Worm (Caenorhabditis elegans) whole organism, young adult: ENCODE data around the gene cft-1.
A peak's percentile ranks its signal among the peaks of the same experiment; 100 is the strongest.

Source experiments
- B0019.2 ChIP-seq: fragments of 200-800 bp; sonication (Bioruptor generic); conservative IDR thresholded peaks from 2 replicates; pipeline ENCODE4 v1.3.6; 2022; ENCODE audit warnings: missing genetic modification reagents, missing genetic modification characterization, missing compliant biosample characterization
- F22D6.2 ChIP-seq: sonication (generic microtip); optimal IDR thresholded peaks from 2 replicates; lab custom pipeline; 2016; ENCODE audit warnings: mild to moderate bottlenecking, missing genetic modification characterization, missing compliant biosample characterization
- F39B2.1 ChIP-seq: fragments of 200-800 bp; sonication (Bioruptor generic); IDR thresholded peaks from 2 replicates; pipeline ENCODE4 v1.3.6; 2022; ENCODE audit warnings: missing genetic modification reagents, missing genetic modification characterization, missing compliant biosample characterization
- F49E8.2 ChIP-seq: sonication (generic microtip); optimal IDR thresholded peaks from 3 replicates; lab custom pipeline; 2017; ENCODE audit warnings: missing genetic modification characterization, mild to moderate bottlenecking, missing compliant biosample characterization, antibody characterized with exemption, moderate library complexity; ENCODE audit not compliant: insufficient read depth
- F57C9.4 ChIP-seq: sonication (generic microtip); optimal IDR thresholded peaks from 2 replicates; lab custom pipeline; 2017; ENCODE audit warnings: mild to moderate bottlenecking, missing genetic modification characterization, missing compliant biosample characterization
- K11D2.4 ChIP-seq: fragments of 200-800 bp; sonication (Bioruptor generic); IDR thresholded peaks from 2 replicates; pipeline ENCODE4 v1.3.6; 2022; ENCODE audit warnings: missing genetic modification reagents, missing genetic modification characterization, missing compliant biosample characterization
- T26A5.8 ChIP-seq: sonication (generic microtip); optimal IDR thresholded peaks from 2 replicates; lab custom pipeline; 2016; ENCODE audit warnings: missing genetic modification characterization, missing compliant biosample characterization
- Y53F4B.3 ChIP-seq: fragments of 200-800 bp; sonication (Bioruptor generic); IDR thresholded peaks from 2 replicates; pipeline ENCODE4 v1.3.6; 2022; ENCODE audit warnings: missing genetic modification reagents, missing genetic modification characterization, missing compliant biosample characterization
- Y53G8AR.9 ChIP-seq: fragments of 200-800 bp; sonication (Bioruptor generic); conservative IDR thresholded peaks from 2 replicates; pipeline ENCODE4 v1.3.6; 2022; ENCODE audit warnings: missing genetic modification reagents, missing genetic modification characterization, missing compliant biosample characterization
- ZK185.1 ChIP-seq: sonication (generic microtip); optimal IDR thresholded peaks from 2 replicates; lab custom pipeline; 2016; ENCODE audit warnings: mild to moderate bottlenecking, missing genetic modification characterization, missing compliant biosample characterization; ENCODE audit not compliant: poor library complexity, severe bottlenecking
- ama-1 ChIP-seq, 3 experiments: fragments of 150-350 bp in 1 of 3; sonication (generic microtip) in 2 of 3; optimal IDR thresholded peaks; 2 replicates each; lab custom pipeline; 2014 to 2018; ENCODE audit warnings: missing biosample characterization in 2 of 3, missing genetic modification characterization in 2 of 3, missing genetic modification reagents in 2 of 3
- attf-3 ChIP-seq: fragments of 200-800 bp; sonication (Bioruptor generic); conservative IDR thresholded peaks from 2 replicates; pipeline ENCODE4 v1.3.6; 2022; ENCODE audit warnings: missing genetic modification reagents, missing genetic modification characterization, missing compliant biosample characterization
- attf-6 ChIP-seq: fragments of 200-800 bp; sonication (Bioruptor generic); IDR thresholded peaks from 2 replicates; pipeline ENCODE4 v1.3.6; 2022; ENCODE audit warnings: missing genetic modification reagents, missing genetic modification characterization, missing compliant biosample characterization
- bed-1 ChIP-seq: fragments of 200-800 bp; sonication (Bioruptor generic); IDR thresholded peaks from 2 replicates; pipeline ENCODE4 v1.3.6; 2022; ENCODE audit warnings: missing genetic modification reagents, missing genetic modification characterization, missing compliant biosample characterization
- ccch-3 ChIP-seq: fragments of 200-800 bp; sonication (Bioruptor generic); optimal IDR thresholded peaks from 2 replicates; lab custom pipeline; 2018; ENCODE audit warnings: mild to moderate bottlenecking, missing genetic modification characterization, missing compliant biosample characterization
- cebp-2 ChIP-seq: fragments of 200-800 bp; sonication (Bioruptor generic); IDR thresholded peaks from 2 replicates; pipeline ENCODE4 v1.3.6; 2022; ENCODE audit warnings: missing genetic modification characterization, missing compliant biosample characterization
- ceh-100 ChIP-seq: fragments of 200-800 bp; sonication (Bioruptor generic); IDR thresholded peaks from 2 replicates; pipeline ENCODE4 v1.3.6; 2022; ENCODE audit warnings: missing genetic modification reagents, missing genetic modification characterization, missing compliant biosample characterization
- ceh-91 ChIP-seq: fragments of 200-800 bp; sonication (Bioruptor generic); IDR thresholded peaks from 2 replicates; pipeline ENCODE4 v1.3.6; 2022; ENCODE audit warnings: missing genetic modification reagents, missing genetic modification characterization, missing compliant biosample characterization
- die-1 ChIP-seq: sonication (generic microtip); optimal IDR thresholded peaks from 2 replicates; lab custom pipeline; 2016; ENCODE audit warnings: missing genotype, mild to moderate bottlenecking, missing genetic modification characterization, missing compliant biosample characterization
- dox-1 ChIP-seq: fragments of 200-800 bp; sonication (Bioruptor generic); IDR thresholded peaks from 2 replicates; pipeline ENCODE4 v1.3.6; 2022; ENCODE audit warnings: missing genetic modification reagents, missing genetic modification characterization, missing compliant biosample characterization
- efl-1 ChIP-seq: fragments of 150-350 bp; optimal IDR thresholded peaks from 2 replicates; lab custom pipeline; 2014; ENCODE audit warnings: missing biosample characterization, missing genetic modification reagents, missing genetic modification characterization
- egl-18 ChIP-seq: fragments of 200-800 bp; sonication (Bioruptor generic); IDR thresholded peaks from 2 replicates; pipeline ENCODE4 v1.3.6; 2022; ENCODE audit warnings: missing genetic modification reagents, missing genetic modification characterization, missing compliant biosample characterization
- ekl-4 ChIP-seq: fragments of 200-800 bp; sonication (Bioruptor generic); IDR thresholded peaks from 2 replicates; pipeline ENCODE4 v1.3.6; 2022; ENCODE audit warnings: missing genetic modification reagents, missing genetic modification characterization, missing compliant biosample characterization
- ets-4 ChIP-seq: fragments of 200-800 bp; sonication (Bioruptor generic); optimal IDR thresholded peaks from 2 replicates; lab custom pipeline; 2018; ENCODE audit warnings: mild to moderate bottlenecking, missing genetic modification characterization, missing compliant biosample characterization
- fkh-3 ChIP-seq: sonication (generic microtip); optimal IDR thresholded peaks from 2 replicates; lab custom pipeline; 2016; ENCODE audit warnings: mild to moderate bottlenecking, missing genetic modification characterization, missing compliant biosample characterization
- him-1 ChIP-seq: sonication (generic microtip); optimal IDR thresholded peaks from 2 replicates; lab custom pipeline; 2016; ENCODE audit warnings: missing genotype, missing genetic modification reagents, missing genetic modification characterization, missing compliant biosample characterization
- hmg-20 ChIP-seq: fragments of 200-800 bp; sonication (Bioruptor generic); IDR thresholded peaks from 2 replicates; pipeline ENCODE4 v1.3.6; 2022; ENCODE audit warnings: missing genetic modification reagents, missing genetic modification characterization, missing compliant biosample characterization
- let-526 ChIP-seq: fragments of 200-800 bp; sonication (Bioruptor generic); IDR thresholded peaks from 2 replicates; pipeline ENCODE4 v1.3.6; 2022; ENCODE audit warnings: missing genetic modification reagents, missing genetic modification characterization, missing compliant biosample characterization
- lin-35 ChIP-seq, 3 experiments: fragments of 150-350 bp in 2 of 3; sonication (generic microtip) in 1 of 3; optimal IDR thresholded peaks; 2 replicates each; lab custom pipeline; 2014 to 2018; ENCODE audit warnings: missing biosample characterization in 3 of 3, missing genetic modification characterization in 3 of 3, missing genetic modification reagents in 3 of 3
- lir-1 ChIP-seq: fragments of 200-800 bp; sonication (Bioruptor generic); conservative IDR thresholded peaks from 2 replicates; pipeline ENCODE4 v1.3.6; 2022; ENCODE audit warnings: missing genetic modification reagents, missing genetic modification characterization, missing compliant biosample characterization
- lsl-1 ChIP-seq: fragments of 200-800 bp; sonication (Bioruptor generic); optimal IDR thresholded peaks from 2 replicates; lab custom pipeline; 2018; ENCODE audit warnings: mild to moderate bottlenecking, missing genetic modification characterization, moderate library complexity, missing compliant biosample characterization
- lsy-27 ChIP-seq: sonication (generic microtip); optimal IDR thresholded peaks from 2 replicates; lab custom pipeline; 2017; ENCODE audit warnings: missing genetic modification characterization, mild to moderate bottlenecking, missing compliant biosample characterization, antibody characterized with exemption, missing genotype, borderline replicate concordance; ENCODE audit not compliant: insufficient read depth
- madf-10 ChIP-seq: sonication (generic microtip); optimal IDR thresholded peaks from 2 replicates; lab custom pipeline; 2016; ENCODE audit warnings: mild to moderate bottlenecking, missing genetic modification characterization, missing compliant biosample characterization
- madf-3 ChIP-seq: fragments of 200-800 bp; sonication (Bioruptor generic); IDR thresholded peaks from 2 replicates; pipeline ENCODE4 v1.3.6; 2022; ENCODE audit warnings: missing genetic modification reagents, missing genetic modification characterization, missing compliant biosample characterization
- mxl-1 ChIP-seq: sonication (generic microtip); optimal IDR thresholded peaks from 2 replicates; lab custom pipeline; 2016; ENCODE audit warnings: missing genetic modification characterization, missing compliant biosample characterization
- nfya-1 ChIP-seq: sonication (generic microtip); optimal IDR thresholded peaks from 2 replicates; lab custom pipeline; 2017; ENCODE audit warnings: antibody characterized with exemption, missing compliant biosample characterization, missing genetic modification characterization, borderline replicate concordance; ENCODE audit not compliant: insufficient read depth
- nfya-2 ChIP-seq: fragments of 200-800 bp; sonication (Bioruptor generic); IDR thresholded peaks from 2 replicates; pipeline ENCODE4 v1.3.6; 2022; ENCODE audit warnings: missing genetic modification reagents, missing genetic modification characterization, missing compliant biosample characterization
- nfyb-1 ChIP-seq: fragments of 200-800 bp; sonication (Bioruptor generic); IDR thresholded peaks from 2 replicates; pipeline ENCODE4 v1.3.6; 2022; ENCODE audit warnings: missing genetic modification reagents, missing genetic modification characterization, missing compliant biosample characterization
- nhr-120 ChIP-seq: fragments of 200-800 bp; sonication (Bioruptor generic); IDR thresholded peaks from 2 replicates; pipeline ENCODE4 v1.3.6; 2022; ENCODE audit warnings: missing genetic modification characterization, missing compliant biosample characterization
- nhr-90 ChIP-seq: sonication (generic microtip); optimal IDR thresholded peaks from 2 replicates; lab custom pipeline; 2016; ENCODE audit warnings: missing genotype, mild to moderate bottlenecking, missing genetic modification characterization, missing compliant biosample characterization
- pha-4 ChIP-seq: fragments of 150-350 bp; sonication (generic microtip); optimal IDR thresholded peaks from 2 replicates; lab custom pipeline; 2014; ENCODE audit warnings: missing biosample characterization, missing genetic modification reagents, missing genetic modification characterization
- sea-2 ChIP-seq: fragments of 200-800 bp; sonication (Bioruptor generic); IDR thresholded peaks from 2 replicates; pipeline ENCODE4 v1.3.6; 2022; ENCODE audit warnings: missing genetic modification characterization, missing compliant biosample characterization
- snpc-1.1 ChIP-seq: sonication (generic microtip); optimal IDR thresholded peaks from 2 replicates; lab custom pipeline; 2017; ENCODE audit warnings: missing genetic modification characterization, mild to moderate bottlenecking, missing compliant biosample characterization, antibody characterized with exemption, moderate library complexity, missing genotype, missing genetic modification reagents; ENCODE audit not compliant: insufficient read depth
- snpc-4 ChIP-seq, 5 experiments: fragments of 150-350 bp in 1 of 5; sonication (generic microtip) in 4 of 5; optimal IDR thresholded peaks; 2 replicates each; lab custom pipeline; 2014 to 2018; ENCODE audit warnings: missing genetic modification characterization in 5 of 5, missing biosample characterization in 3 of 5, antibody characterized with exemption in 2 of 5, mild to moderate bottlenecking in 2 of 5, missing compliant biosample characterization in 2 of 5, missing genotype in 2 of 5, moderate library complexity in 2 of 5, missing genetic modification reagents in 1 of 5
- tbx-9 ChIP-seq: sonication (generic microtip); optimal IDR thresholded peaks from 2 replicates; lab custom pipeline; 2016; ENCODE audit warnings: borderline replicate concordance, missing genetic modification characterization, inconsistent platforms, missing compliant biosample characterization
- tlf-1 ChIP-seq: fragments of 200-800 bp; sonication (Bioruptor generic); optimal IDR thresholded peaks from 2 replicates; lab custom pipeline; 2018; ENCODE audit warnings: mild to moderate bottlenecking, missing genetic modification characterization, missing compliant biosample characterization
- ztf-25 ChIP-seq: fragments of 200-800 bp; sonication (Bioruptor generic); IDR thresholded peaks from 2 replicates; pipeline ENCODE4 v1.3.6; 2022; ENCODE audit warnings: missing genetic modification reagents, missing genetic modification characterization, missing compliant biosample characterization
- ztf-26 ChIP-seq: sonication (generic microtip); optimal IDR thresholded peaks from 2 replicates; lab custom pipeline; 2017; ENCODE audit warnings: missing genetic modification characterization, missing compliant biosample characterization

Gene cft-1

ce11 chrV:5502701-5503100 lies 35.9 kb upstream of the cft-1 start (continued):
- TF ChIP-seq ztf-26 (tag; lab: Kevin White, UChicago), result peak; percentile 31
- no peak for TF ChIP-seq ets-4
- no peak for TF ChIP-seq him-1 (tag; lab: Kevin White, UChicago)
- no peak for TF ChIP-seq pha-4 (tag; lab: Kevin White, UChicago)
- no peak for TF ChIP-seq madf-10 (tag; lab: Kevin White, UChicago)
- no peak for TF ChIP-seq nfya-1 (tag; lab: Kevin White, UChicago)
- TF ChIP-seq T26A5.8 (tag; lab: Kevin White, UChicago), result no peak
- peak; percentile 12 for TF ChIP-seq lsl-1 (GFP tag; lab: Kevin White, UChicago)
- TF ChIP-seq fkh-3, result no peak
- no peak for TF ChIP-seq lsy-27
- TF ChIP-seq snpc-4 (GFP tag; optimal IDR thresholded peaks at IDR 0.05; lab: Kevin White, UChicago), result no peak
- TF ChIP-seq snpc-4 (tag; optimal IDR thresholded peaks at IDR 0.05; lab: Kevin White, UChicago), result peak in 1 of 4 experiments; percentile 15
- no peak for TF ChIP-seq let-526
- TF ChIP-seq nhr-120 (GFP tag; lab: Robert Waterston, UW), result no peak
- TF ChIP-seq attf-3 (GFP tag; lab: Robert Waterston, UW), result no peak
- TF ChIP-seq die-1 (tag; lab: Kevin White, UChicago), result no peak
- no peak for TF ChIP-seq nfyb-1 (GFP tag; lab: Robert Waterston, UW)
- no peak for TF ChIP-seq ZK185.1 (tag; lab: Kevin White, UChicago)
- no peak for TF ChIP-seq B0019.2
- TF ChIP-seq ceh-100 (GFP tag; lab: Robert Waterston, UW), result no peak
- no peak for TF ChIP-seq F22D6.2 (tag; lab: Kevin White, UChicago)
- no peak for TF ChIP-seq ztf-25 (GFP tag; lab: Robert Waterston, UW)
- TF ChIP-seq F49E8.2, result no peak
- no peak for TF ChIP-seq bed-1 (GFP tag; lab: Robert Waterston, UW)
- TF ChIP-seq efl-1 (GFP tag; lab: Kevin White, UChicago), result no peak
- TF ChIP-seq K11D2.4 (GFP tag; lab: Robert Waterston, UW), result no peak
- no peak for TF ChIP-seq mxl-1 (tag; lab: Kevin White, UChicago)
- no peak for TF ChIP-seq tbx-9 (tag; lab: Kevin White, UChicago)
- TF ChIP-seq ccch-3 (GFP tag; lab: Kevin White, UChicago), result no peak
- TF ChIP-seq Y53G8AR.9 (GFP tag; lab: Robert Waterston, UW), result peak; percentile 54; the same call in 1 of the 2 replicates
- TF ChIP-seq dox-1 (GFP tag; lab: Robert Waterston, UW), result no peak
- TF ChIP-seq cebp-2, result 0 out of 2 replicates have a peak, but pooled peaks have one; percentile 70
- no peak for TF ChIP-seq tlf-1 (GFP tag; lab: Kevin White, UChicago)
- TF ChIP-seq lin-35 (GFP tag; optimal IDR thresholded peaks at IDR 0.05; lab: Kevin White, UChicago), result no peak
- no peak for TF ChIP-seq Y53F4B.3 (GFP tag; lab: Robert Waterston, UW)
- TF ChIP-seq ceh-91 (GFP tag; lab: Robert Waterston, UW), result no peak
- no peak for TF ChIP-seq nhr-90 (tag; lab: Kevin White, UChicago)
- no peak for TF ChIP-seq hmg-20 (GFP tag; lab: Robert Waterston, UW)
- no peak for TF ChIP-seq F57C9.4 (tag; lab: Kevin White, UChicago)
- TF ChIP-seq attf-6, result peak; percentile 40; the same call in 1 of the 2 replicates
- TF ChIP-seq madf-3 (GFP tag; lab: Robert Waterston, UW), result peak; percentile 55; the same call in 1 of the 2 replicates
- no peak for TF ChIP-seq nfya-2 (GFP tag; lab: Robert Waterston, UW)
- TF ChIP-seq F39B2.1 (GFP tag; lab: Robert Waterston, UW), result 0 out of 2 replicates have a peak, but pooled peaks have one; percentile 14
- TF ChIP-seq sea-2, result no peak
- TF ChIP-seq ekl-4 (GFP tag; lab: Robert Waterston, UW), result peak; percentile 54
- TF ChIP-seq lir-1 (GFP tag; lab: Robert Waterston, UW), result no peak
- no peak for TF ChIP-seq snpc-1.1 (tag; lab: Kevin White, UChicago)
- TF ChIP-seq egl-18, result no peak
- peak; percentile 86 for TF ChIP-seq ama-1 (optimal IDR thresholded peaks at IDR 0.05; lab: Kevin White, UChicago)
- TF ChIP-seq ama-1 (GFP tag; optimal IDR thresholded peaks at IDR 0.05; lab: Kevin White, UChicago), result no peak
